Worm (Caenorhabditis elegans): ENCODE data around the gene argk-1.

argk-1 gene

DNA sequence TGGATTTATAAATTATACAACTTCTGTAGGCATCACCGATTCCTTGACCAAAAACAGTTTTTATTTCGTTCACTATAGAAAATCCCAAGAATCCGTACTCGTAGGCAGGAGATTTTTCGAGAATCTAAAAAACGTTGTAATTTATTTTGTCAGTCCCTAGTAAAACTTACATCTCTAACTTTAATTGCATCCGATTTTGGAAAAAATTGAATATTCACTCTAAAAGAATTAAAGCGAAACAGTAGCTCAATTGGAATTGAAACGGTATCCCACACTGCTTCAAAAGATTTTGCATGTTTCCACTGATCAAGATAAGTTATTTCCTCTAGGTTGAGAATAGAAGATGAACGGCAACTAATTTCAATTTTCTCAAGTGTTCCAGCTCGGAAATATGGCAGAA, 27.6 kb downstream of the argk-1 start, which contains the start of gene fbxa-142:
fbxa-142 (minus strand) TSS at position 101 of the 400 bp plus-strand sequence.
- no peak for TF ChIP-seq xbp-1 (tag; optimal IDR thresholded peaks at IDR 0.05)
- no peak for TF ChIP-seq F16B12.6 (tag; optimal IDR thresholded peaks at IDR 0.05)
- no peak for TF ChIP-seq efl-3 (GFP tag; optimal IDR thresholded peaks at IDR 0.05)
- TF ChIP-seq blmp-1 (tag; optimal IDR thresholded peaks at IDR 0.05) = no peak
- TF ChIP-seq egl-27 (tag; optimal IDR thresholded peaks at IDR 0.05) = no peak
- TF ChIP-seq ama-1 (optimal IDR thresholded peaks at IDR 0.05) = no peak

DNA sequence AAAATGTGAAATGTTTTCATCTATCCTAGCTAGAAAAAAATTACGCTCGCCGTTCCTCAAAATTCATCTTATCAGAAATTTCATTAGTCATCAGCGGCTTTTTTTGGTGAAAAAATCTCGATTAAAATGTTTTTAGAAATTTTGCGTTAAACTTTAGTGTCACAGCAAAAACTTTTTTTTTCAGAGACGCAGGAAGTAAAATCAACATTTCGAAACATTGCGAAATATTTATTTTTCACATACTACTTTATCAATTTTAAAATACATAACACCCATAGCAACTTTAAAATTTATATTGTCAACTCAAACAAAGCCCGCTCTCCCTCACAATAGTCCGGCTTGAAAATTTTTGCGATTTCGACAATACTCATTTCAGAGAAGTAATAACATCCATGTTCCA, 28.5 kb downstream of the argk-1 start:
- no peak for TF ChIP-seq alr-1 (tag; optimal IDR thresholded peaks at IDR 0.05; ENCODE audit: borderline replicate concordance)
- TF ChIP-seq zip-4 (GFP tag; optimal IDR thresholded peaks at IDR 0.05) = peak; percentile 15

DNA sequence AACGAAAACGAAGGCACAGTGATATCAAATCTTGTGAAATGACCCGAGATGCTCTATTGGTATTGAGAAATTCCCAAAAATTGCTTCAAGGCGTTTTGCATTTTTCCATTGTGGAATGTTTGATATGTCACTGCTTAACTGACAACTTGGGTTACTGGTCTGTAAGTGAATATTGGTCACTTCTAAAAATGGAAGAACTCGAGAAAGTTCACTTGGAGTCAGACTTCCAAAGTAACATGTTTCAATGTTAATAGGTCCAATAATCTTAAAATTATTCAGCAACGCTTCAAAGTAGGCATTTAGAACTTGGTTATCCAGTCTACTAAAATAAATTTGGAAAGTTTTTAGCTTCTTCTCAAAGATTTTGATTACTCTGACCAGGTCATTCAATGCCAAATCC, 29.0 kb downstream of the argk-1 start, which contains the start of gene fbxa-144:
fbxa-144 (minus strand) TSS at position 101 of the 400 bp plus-strand sequence.
- TF ChIP-seq fkh-4 (tag; optimal IDR thresholded peaks at IDR 0.05; ENCODE audit: borderline replicate concordance) (no peak), rnt-1 (tag; optimal IDR thresholded peaks at IDR 0.05) (no peak), ceh-63 (GFP tag; optimal IDR thresholded peaks at IDR 0.05) (no peak), fos-1 (tag; optimal IDR thresholded peaks at IDR 0.05) (no peak), nhr-71 (tag; optimal IDR thresholded peaks at IDR 0.05) (no peak), sox-4 (tag; optimal IDR thresholded peaks at IDR 0.05) (no peak), mdl-1 (tag; optimal IDR thresholded peaks at IDR 0.05) (no peak), sup-37 (GFP tag; optimal IDR thresholded peaks at IDR 0.05) (no peak), dsc-1 (tag; optimal IDR thresholded peaks at IDR 0.05) (no peak), ets-5 (GFP tag; IDR thresholded peaks at IDR 0.05) (no peak), ceh-82 (tag; optimal IDR thresholded peaks at IDR 0.05) (no peak), nhr-85 (tag) (no peak), unc-30 (tag; optimal IDR thresholded peaks at IDR 0.05) (no peak), aly-2 (tag; optimal IDR thresholded peaks at IDR 0.05) (no peak), C04F5.9 (tag; optimal IDR thresholded peaks at IDR 0.05) (no peak), C34B4.2 (tag; optimal IDR thresholded peaks at IDR 0.05) (no peak)

ce11 chrV:16137043-16137442, 33.3 kb downstream of the argk-1 start, which contains the start of gene F44G3.7:
F44G3.7 (minus strand) TSS chrV:16137143.
- TF ChIP-seq dsc-1 (tag; optimal IDR thresholded peaks at IDR 0.05) (no peak), aha-1 (tag; optimal IDR thresholded peaks at IDR 0.05) (no peak), nhr-47 (tag; optimal IDR thresholded peaks at IDR 0.05) (no peak), fkh-8 (tag; optimal IDR thresholded peaks at IDR 0.05) (no peak), rnt-1 (tag; optimal IDR thresholded peaks at IDR 0.05) (no peak), unc-130 (tag; optimal IDR thresholded peaks at IDR 0.05) (no peak), lin-13 (GFP tag; optimal IDR thresholded peaks at IDR 0.05) (no peak), nhr-20 (tag; optimal IDR thresholded peaks at IDR 0.05) (no peak), tbx-2 (tag; optimal IDR thresholded peaks at IDR 0.05) (no peak), xbp-1 (tag; optimal IDR thresholded peaks at IDR 0.05) (no peak), nhr-237 (tag; optimal IDR thresholded peaks at IDR 0.05) (no peak)

ce11 chrV:16139529-16139928, 35.8 kb downstream of the argk-1 start, which contains the start of gene clc-11:
clc-11 (minus strand) TSS chrV:16139629.
- TF ChIP-seq mep-1 (tag; optimal IDR thresholded peaks at IDR 0.05) = no peak
- TF ChIP-seq elt-2 (tag; optimal IDR thresholded peaks at IDR 0.05) = peak; percentile 10
- TF ChIP-seq efl-1 (optimal IDR thresholded peaks at IDR 0.05) = no peak
- peak in 1 of 2 experiments; percentile 65 for TF ChIP-seq efl-1 (GFP tag; optimal IDR thresholded peaks at IDR 0.05 in 1 of 2)

All from whole organism, L1 larva.